Worm (Caenorhabditis elegans): ENCODE data around the gene pigb-1.

Gene pigb-1

ce11 chrII:4999122-4999521, 6.2 kb upstream of the pigb-1 start, which contains the start of gene citk-2 (continued):
- no peak for TF ChIP-seq ctbp-1 (GFP tag; IDR thresholded peaks at IDR 0.05)
- no peak for TF ChIP-seq daf-12 (tag; optimal IDR thresholded peaks at IDR 0.05)
- TF ChIP-seq nhr-41 (GFP tag; IDR thresholded peaks at IDR 0.05): no peak
- TF ChIP-seq F10B5.3 (tag; optimal IDR thresholded peaks at IDR 0.05): no peak
- no peak for TF ChIP-seq snpc-4 (tag; optimal IDR thresholded peaks at IDR 0.05)
- TF ChIP-seq Y5F2A.4 (GFP tag; optimal IDR thresholded peaks at IDR 0.05): no peak
- no peak for TF ChIP-seq egl-27 (tag; optimal IDR thresholded peaks at IDR 0.05)
- no peak for TF ChIP-seq Y75B8A.6 (GFP tag; IDR thresholded peaks at IDR 0.05)
- TF ChIP-seq nhr-77 (tag; optimal IDR thresholded peaks at IDR 0.05): no peak
- no peak for TF ChIP-seq ceh-44 (GFP tag; IDR thresholded peaks at IDR 0.05)
- TF ChIP-seq hif-1 (tag; optimal IDR thresholded peaks at IDR 0.05): peak in 1 of 2 experiments; percentile 34
- TF ChIP-seq hlh-30 (tag; optimal IDR thresholded peaks at IDR 0.05; ENCODE audit: insufficient read depth): no peak
- no peak for TF ChIP-seq nhr-76 (tag; optimal IDR thresholded peaks at IDR 0.05)
- TF ChIP-seq zip-2 (tag; optimal IDR thresholded peaks at IDR 0.05): peak; percentile 42
- TF ChIP-seq jun-1 (tag; optimal IDR thresholded peaks at IDR 0.05): peak; percentile 57

DNA sequence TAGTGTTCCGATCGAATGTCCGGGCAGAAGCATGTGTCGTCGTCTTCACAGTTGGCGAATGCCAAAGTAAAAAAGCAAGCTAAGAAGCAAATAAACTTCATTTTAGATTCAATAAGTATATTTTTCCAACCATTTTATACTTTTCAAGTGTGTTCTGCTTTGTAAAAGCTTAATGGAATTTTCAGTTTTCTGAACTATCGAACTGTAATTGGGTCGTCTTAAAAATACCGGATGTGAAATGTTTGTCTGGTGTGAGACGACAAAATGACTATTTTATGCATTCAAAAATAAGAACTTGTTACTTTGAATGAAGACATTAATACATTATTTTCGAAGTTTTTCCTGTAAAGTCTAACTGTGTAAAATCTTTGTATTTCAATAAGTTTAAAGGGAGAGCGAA, 5.8 kb upstream of the pigb-1 start, which contains the start of gene F59A6.11:
F59A6.11 (minus strand) TSS at position 101 of the 400 bp plus-strand sequence.
- TF ChIP-seq ceh-62 (tag; optimal IDR thresholded peaks at IDR 0.05) (no peak), zag-1 (tag; optimal IDR thresholded peaks at IDR 0.05) (no peak), nhr-111 (GFP tag; optimal IDR thresholded peaks at IDR 0.05) (no peak), mep-1 (tag; optimal IDR thresholded peaks at IDR 0.05) (no peak), unc-130 (GFP tag; optimal IDR thresholded peaks at IDR 0.05) (no peak), saeg-2 (GFP tag; IDR thresholded peaks at IDR 0.05) (no peak), ceh-28 (tag; optimal IDR thresholded peaks at IDR 0.05) (no peak), mdt-29 (GFP tag; IDR thresholded peaks at IDR 0.05) (no peak), lim-7 (GFP tag; IDR thresholded peaks at IDR 0.05) (no peak), ama-1 (optimal IDR thresholded peaks at IDR 0.05) (no peak)

ce11 chrII:4994939-4995338, 2.1 kb upstream of the pigb-1 start, which contains the start of gene rnh-1.0:
rnh-1.0 (plus strand) TSS chrII:4995327.
- TF ChIP-seq dmd-6 (GFP tag; IDR thresholded peaks at IDR 0.05) (peak; percentile 7; the same call in 1 of the 2 replicates), hlh-30 (tag; optimal IDR thresholded peaks at IDR 0.05; ENCODE audit: insufficient read depth) (peak; percentile 20), unc-130 (GFP tag; optimal IDR thresholded peaks at IDR 0.05) (no peak), snpc-1.2 (GFP tag; IDR thresholded peaks at IDR 0.05) (no peak)

DNA sequence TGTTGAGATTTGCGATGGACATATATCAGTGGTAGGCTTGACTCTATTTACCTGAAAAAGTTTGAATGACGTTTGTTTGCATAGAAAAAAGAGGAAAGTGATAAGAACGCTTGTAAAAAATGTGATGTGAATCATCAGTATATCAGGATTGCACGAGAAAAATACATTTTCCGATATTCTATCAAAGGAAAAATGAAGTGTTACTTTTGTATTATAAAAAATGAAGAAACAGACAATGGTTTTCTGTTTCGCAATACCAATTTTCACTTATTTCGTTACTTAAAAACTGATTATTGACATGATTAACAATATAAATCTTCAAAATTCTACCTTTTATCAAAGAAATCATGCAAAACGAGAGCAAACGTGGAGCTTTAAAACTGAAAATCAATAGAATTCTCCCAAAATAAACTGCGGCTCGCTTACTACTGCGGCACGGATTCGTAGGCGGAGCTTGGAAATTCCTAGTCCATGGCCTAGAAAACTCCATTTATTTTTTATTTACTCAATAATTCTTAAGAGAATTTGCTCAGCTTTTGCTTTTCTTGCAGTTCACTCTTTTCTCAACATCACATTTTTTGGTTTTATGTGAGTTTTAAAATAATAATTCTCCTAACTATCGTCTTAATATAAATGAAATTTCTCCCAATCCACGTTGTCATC, 784 bp upstream of the pigb-1 start, which contains the start of the genes eif-1 and vps-24:
eif-1 (minus strand) TSS at position 51 of the 663 bp plus-strand sequence.
vps-24 (plus strand) TSS at position 469 of the 663 bp plus-strand sequence.
- peak; percentile 59 for TF ChIP-seq nhr-6 (tag; optimal IDR thresholded peaks at IDR 0.05)
- no peak for TF ChIP-seq lin-29 (GFP tag; IDR thresholded peaks at IDR 0.05)
- TF ChIP-seq mxl-3 (GFP tag; optimal IDR thresholded peaks at IDR 0.05): peak; percentile 24
- TF ChIP-seq ctbp-1 (GFP tag; IDR thresholded peaks at IDR 0.05): no peak
- no peak for TF ChIP-seq dmd-8 (GFP tag; IDR thresholded peaks at IDR 0.05)
- TF ChIP-seq ceh-20 (GFP tag; IDR thresholded peaks at IDR 0.05): no peak
- TF ChIP-seq Y48G9A.11 (GFP tag; IDR thresholded peaks at IDR 0.05): 0 out of 2 replicates have a peak, but pooled peaks have one; percentile 20
- TF ChIP-seq aha-1 (tag): peak; percentile 95
- TF ChIP-seq rbr-2 (tag; optimal IDR thresholded peaks at IDR 0.05): peak; percentile 3
- TF ChIP-seq F49E8.2 (tag; optimal IDR thresholded peaks at IDR 0.05; ENCODE audit: borderline replicate concordance): no peak
- TF ChIP-seq fkh-10 (GFP tag; optimal IDR thresholded peaks at IDR 0.05): peak; percentile 31
- peak in 1 of 2 experiments; percentile 68 for TF ChIP-seq hif-1 (tag; optimal IDR thresholded peaks at IDR 0.05)
- no peak for TF ChIP-seq daf-16 (GFP tag; optimal IDR thresholded peaks at IDR 0.05)
- peak; percentile 47 for TF ChIP-seq daf-16 (tag; optimal IDR thresholded peaks at IDR 0.05)
- TF ChIP-seq dpl-1 (GFP tag; optimal IDR thresholded peaks at IDR 0.05): peak; percentile 71
- TF ChIP-seq tag-97 (GFP tag; IDR thresholded peaks at IDR 0.05): no peak
- no peak for TF ChIP-seq hmg-1.1 (GFP tag; IDR thresholded peaks at IDR 0.05)
- TF ChIP-seq mes-2 (tag; optimal IDR thresholded peaks at IDR 0.05; ENCODE audit: poor library complexity, severe bottlenecking): peak; percentile 96
- peak; percentile 52 for TF ChIP-seq lin-38 (GFP tag; IDR thresholded peaks at IDR 0.05)
- TF ChIP-seq unc-130 (GFP tag; optimal IDR thresholded peaks at IDR 0.05): peak; percentile 83
- peak in 1 of 2 experiments; percentile 62 for TF ChIP-seq lsy-2 (tag; optimal IDR thresholded peaks at IDR 0.05)
- TF ChIP-seq mep-1 (tag; optimal IDR thresholded peaks at IDR 0.05): peak; percentile 18
- TF ChIP-seq lin-13 (GFP tag; optimal IDR thresholded peaks at IDR 0.05): peak; percentile 48
- no peak for TF ChIP-seq hlh-30 (tag; optimal IDR thresholded peaks at IDR 0.05; ENCODE audit: insufficient read depth)
